Fruit fly (Drosophila melanogaster) whole organism: Measurements from ENCODE around the gene Alr.

ENCODE experiments used
- CG8478 ChIP-seq: fragments of >200 bp; optimal IDR thresholded peaks from 2 replicates; lab custom pipeline; 2018; ENCODE audit warnings: inconsistent platforms
- psq ChIP-seq: fragments of >200 bp; optimal IDR thresholded peaks from 2 replicates; lab custom pipeline; 2017
- usp ChIP-seq: fragments of >200 bp; optimal IDR thresholded peaks from 2 replicates; lab custom pipeline; 2017; ENCODE audit warnings: missing biosample characterization, missing genetic modification characterization, mixed read lengths

DNA sequence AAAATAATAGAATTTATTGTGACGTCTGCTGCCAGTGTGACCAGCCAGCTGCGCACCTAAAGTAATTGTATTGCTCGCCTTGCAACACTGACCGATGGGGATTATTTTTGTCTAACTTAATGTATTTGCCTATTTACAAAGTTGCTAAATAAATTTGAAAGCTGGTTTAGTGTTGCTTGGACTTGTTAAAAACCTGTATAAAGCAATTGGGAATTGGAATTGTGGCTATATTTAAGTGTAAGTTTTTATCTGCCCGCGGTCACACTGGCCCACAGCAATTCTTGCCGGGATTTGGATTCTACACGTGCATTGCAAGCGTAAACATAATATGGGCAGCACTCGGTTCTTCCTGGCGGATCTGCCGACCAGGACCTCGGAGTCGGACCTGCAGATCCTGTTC, 44.0 kb upstream of the Alr start, which contains the start of the genes CG14230 and CG14232:
- TF ChIP-seq psq (lab: Kevin White, UChicago) (no peak), CG8478 (lab: Kevin White, UChicago) (no peak), usp (GFP tag; lab: Kevin White, UChicago) (no peak)
